Worm (Caenorhabditis elegans): ENCODE results near the gene F55E10.1.

DNA sequence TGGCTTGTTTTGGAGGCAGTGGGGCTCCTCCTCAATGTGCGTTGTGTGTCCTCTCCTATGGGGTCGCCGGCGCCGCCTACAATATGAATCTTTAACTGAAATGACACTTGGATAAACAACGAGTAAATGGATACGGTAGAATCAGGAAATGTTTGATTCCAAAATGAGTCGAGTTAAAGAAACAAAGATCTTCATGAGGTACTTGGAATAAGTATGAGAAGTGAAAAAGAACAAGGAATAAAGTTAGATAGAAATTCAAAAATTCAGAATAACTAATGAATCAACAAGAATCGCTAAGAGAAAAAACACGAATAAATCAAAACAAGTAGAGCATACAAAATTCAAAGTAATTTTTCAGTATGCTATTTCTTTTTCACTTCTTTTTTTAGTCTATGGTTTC is 9.2 kb downstream of the F55E10.1 start, which contains the start of gene npr-28:
- TF ChIP-seq fos-1 (tag; optimal IDR thresholded peaks at IDR 0.05) (no peak), mdl-1 (tag; optimal IDR thresholded peaks at IDR 0.05) (no peak), R02D3.7 (tag; optimal IDR thresholded peaks at IDR 0.05) (no peak), pqm-1 (tag; optimal IDR thresholded peaks at IDR 0.05) (no peak)
